Fruit fly (Drosophila melanogaster): Measurements from ENCODE around the gene ome.

Gene ome

dm6 chr3L:14755951-14756723, 83.5 kb downstream of the ome start:
- TF ChIP-seq CG12744 (GFP tag; optimal IDR thresholded peaks at IDR 0.05) (peak; percentile 75), row (GFP tag; IDR thresholded peaks at IDR 0.05) (peak; percentile 92), Dek (tag; optimal IDR thresholded peaks at IDR 0.05) (peak; percentile 85), CG15479 (GFP tag; optimal IDR thresholded peaks at IDR 0.05) (no peak), pzg (GFP tag; optimal IDR thresholded peaks at IDR 0.05) (no peak), Scr (GFP tag; IDR thresholded peaks at IDR 0.05; ENCODE audit: partially characterized antibody) (no peak; the same call in 1 of the 2 replicates), CG11398 (GFP tag; optimal IDR thresholded peaks at IDR 0.05) (no peak), CG9817 (tag; optimal IDR thresholded peaks at IDR 0.05) (no peak), inv (GFP tag; IDR thresholded peaks at IDR 0.05; ENCODE audit: partially characterized antibody) (no peak; the same call in 1 of the 2 replicates), CG34224 (GFP tag; IDR thresholded peaks at IDR 0.05; ENCODE audit: partially characterized antibody) (peak; percentile 69), CG12769 (tag; optimal IDR thresholded peaks at IDR 0.05) (no peak), CG3163 (GFP tag; optimal IDR thresholded peaks at IDR 0.05) (no peak), HLH4C (GFP tag; IDR thresholded peaks at IDR 0.05; ENCODE audit: partially characterized antibody) (0 out of 3 replicates have a peak, but pooled peaks have one; percentile 25), CG15514 (GFP tag; optimal IDR thresholded peaks at IDR 0.05) (peak; percentile 65), CG16815 (GFP tag; optimal IDR thresholded peaks at IDR 0.05) (peak; percentile 78), tup (GFP tag; optimal IDR thresholded peaks at IDR 0.05) (peak; percentile 55), nerfin-2 (GFP tag; IDR thresholded peaks at IDR 0.05; ENCODE audit: partially characterized antibody) (no peak), CG17385 (GFP tag; optimal IDR thresholded peaks at IDR 0.05) (peak; percentile 81), unc-4 (GFP tag; IDR thresholded peaks at IDR 0.05; ENCODE audit: partially characterized antibody) (0 out of 2 replicates have a peak, but pooled peaks have one; percentile 29), CG7745 (tag; optimal IDR thresholded peaks at IDR 0.05) (no peak), CG12942 (GFP tag; optimal IDR thresholded peaks at IDR 0.05) (peak; percentile 63), Dll (GFP tag; IDR thresholded peaks at IDR 0.05; ENCODE audit: partially characterized antibody) (no peak), CG17568 (GFP tag; optimal IDR thresholded peaks at IDR 0.05) (peak; percentile 83), CG2202 (tag; optimal IDR thresholded peaks at IDR 0.05) (peak; percentile 38), CG17361 (GFP tag; IDR thresholded peaks at IDR 0.05) (peak; percentile 97), sob (GFP tag; IDR thresholded peaks at IDR 0.05) (peak; percentile 39), Mad (GFP tag; optimal IDR thresholded peaks at IDR 0.05) (peak; percentile 61), Bteb2 (GFP tag; optimal IDR thresholded peaks at IDR 0.05) (peak; percentile 85), mam (GFP tag; optimal IDR thresholded peaks at IDR 0.05) (peak; percentile 84), lbe (GFP tag; optimal IDR thresholded peaks at IDR 0.05) (no peak), gem (tag; optimal IDR thresholded peaks at IDR 0.05) (peak; percentile 94), CG11093 (GFP tag; IDR thresholded peaks at IDR 0.05) (peak; percentile 85), dan (GFP tag; IDR thresholded peaks at IDR 0.05) (no peak), tio (GFP tag; optimal IDR thresholded peaks at IDR 0.05) (peak; percentile 89), jigr1 (GFP tag; IDR thresholded peaks at IDR 0.05) (peak; percentile 79; the same call in 2 of the 3 replicates), Dref (GFP tag; IDR thresholded peaks at IDR 0.05) (no peak), CG31441 (GFP tag; IDR thresholded peaks at IDR 0.05) (peak; percentile 88), Pdp1 (GFP tag; optimal IDR thresholded peaks at IDR 0.05) (peak; percentile 55 to 84), shn (GFP tag; optimal IDR thresholded peaks at IDR 0.05) (peak; percentile 72), CG13424 (tag; optimal IDR thresholded peaks at IDR 0.05) (peak; percentile 93), caup (GFP tag; optimal IDR thresholded peaks at IDR 0.05; ENCODE audit: severe bottlenecking) (peak; percentile 79), tx (GFP tag; optimal IDR thresholded peaks at IDR 0.05) (peak; percentile 69), CG32767 (GFP tag; IDR thresholded peaks at IDR 0.05) (peak; percentile 71; the same call in 1 of the 2 replicates), ab (GFP tag; optimal IDR thresholded peaks at IDR 0.05) (peak; percentile 46), NC2α (GFP tag; optimal IDR thresholded peaks at IDR 0.05) (peak; percentile 75), CG31365 (tag; optimal IDR thresholded peaks at IDR 0.05) (peak; percentile 12), stwl (tag; optimal IDR thresholded peaks at IDR 0.05) (no peak)

All from whole organism, embryonic.